Fruit fly (Drosophila melanogaster) whole organism, embryonic: ENCODE data around the gene Ptpmeg2.

Source experiments
- Abd-B ChIP-seq: fragments of 200-800 bp; sonication (Bioruptor generic); optimal IDR thresholded peaks from 2 replicates; lab custom pipeline; 2018; ENCODE audit warnings: missing biosample characterization, mild to moderate bottlenecking, missing genetic modification characterization, moderate library complexity
- Atf6 ChIP-seq: fragments of 200-800 bp; sonication (Bioruptor generic); IDR thresholded peaks from 2 replicates; pipeline ENCODE4 v1.3.6; 2022; ENCODE audit warnings: missing biosample characterization, missing genetic modification characterization
- Awh ChIP-seq: fragments of 200-800 bp; sonication (Bioruptor generic); IDR thresholded peaks from 2 replicates; pipeline ENCODE4, ENCODE4 v1.3.6; 2022; ENCODE audit warnings: missing biosample characterization, missing genetic modification characterization
- Bgb ChIP-seq: fragments of 200-800 bp; sonication (Bioruptor generic); IDR thresholded peaks from 2 replicates; pipeline ENCODE4 v1.3.6; 2022; ENCODE audit warnings: missing biosample characterization, missing genetic modification characterization; ENCODE audit not compliant: partially characterized antibody
- BtbVII ChIP-seq: fragments of 200-800 bp; sonication (Bioruptor generic); optimal IDR thresholded peaks from 3 replicates; lab custom pipeline; 2017; ENCODE audit warnings: missing biosample characterization, mild to moderate bottlenecking, missing genetic modification characterization
- CG10147 ChIP-seq: fragments of 200-800 bp; sonication (Bioruptor generic); optimal IDR thresholded peaks from 2 replicates; lab custom pipeline; 2019; ENCODE audit warnings: missing biosample characterization, mild to moderate bottlenecking, missing genetic modification characterization, moderate library complexity
- CG11504 ChIP-seq: fragments of 200-800 bp; sonication (Bioruptor generic); optimal IDR thresholded peaks from 3 replicates; lab custom pipeline; 2019; ENCODE audit warnings: missing biosample characterization, mild to moderate bottlenecking, missing genetic modification characterization, moderate library complexity
- CG12071 ChIP-seq: fragments of 200-800 bp; sonication (Bioruptor generic); optimal IDR thresholded peaks from 3 replicates; lab custom pipeline; 2018; ENCODE audit warnings: missing biosample characterization, mild to moderate bottlenecking, missing genetic modification characterization
- CG17568 ChIP-seq: fragments of 200-800 bp; sonication (Bioruptor generic); optimal IDR thresholded peaks from 2 replicates; lab custom pipeline; 2018; ENCODE audit warnings: missing biosample characterization, mild to moderate bottlenecking, missing genetic modification characterization, moderate library complexity
- CG1832 ChIP-seq: fragments of 200-800 bp; sonication (Bioruptor generic); optimal IDR thresholded peaks from 2 replicates; lab custom pipeline; 2017; ENCODE audit warnings: missing biosample characterization, mild to moderate bottlenecking, missing genetic modification characterization, inconsistent platforms
- CG31388 ChIP-seq: fragments of 200-800 bp; sonication (Bioruptor generic); optimal IDR thresholded peaks from 2 replicates; lab custom pipeline; 2016; ENCODE audit warnings: missing biosample characterization, missing genetic modification characterization
- CG4707 ChIP-seq: fragments of 200-800 bp; sonication (Bioruptor generic); optimal IDR thresholded peaks from 2 replicates; lab custom pipeline; 2018; ENCODE audit warnings: missing biosample characterization, mild to moderate bottlenecking, missing genetic modification characterization, moderate library complexity
- CG4854 ChIP-seq: fragments of 200-800 bp; sonication (Bioruptor generic); optimal IDR thresholded peaks from 2 replicates; lab custom pipeline; 2016; ENCODE audit warnings: missing biosample characterization, missing genetic modification characterization, inconsistent platforms
- CG8478 ChIP-seq: fragments of >200 bp; optimal IDR thresholded peaks from 2 replicates; lab custom pipeline; 2018
- CG8924 ChIP-seq: fragments of 200-800 bp; optimal IDR thresholded peaks from 3 replicates; lab custom pipeline; 2019; ENCODE audit warnings: missing biosample characterization, mild to moderate bottlenecking, missing genetic modification characterization, moderate library complexity
- Dek ChIP-seq: fragments of 200-800 bp; sonication (Bioruptor generic); optimal IDR thresholded peaks from 3 replicates; lab custom pipeline; 2019; ENCODE audit warnings: missing biosample characterization, mild to moderate bottlenecking, missing genetic modification characterization, moderate library complexity
- Dll ChIP-seq: fragments of 200-800 bp; sonication (Bioruptor generic); IDR thresholded peaks from 4 replicates; pipeline ENCODE4 v1.3.6; 2022; ENCODE audit warnings: missing biosample characterization, missing genetic modification characterization; ENCODE audit not compliant: partially characterized antibody
- Drgx ChIP-seq: fragments of 200-800 bp; sonication (Bioruptor generic); IDR thresholded peaks from 2 replicates; pipeline ENCODE4 v1.3.6; 2022; ENCODE audit warnings: missing biosample characterization, missing genetic modification characterization
- Hey ChIP-seq: fragments of 200-800 bp; sonication (Bioruptor generic); optimal IDR thresholded peaks from 3 replicates; lab custom pipeline; 2018; ENCODE audit warnings: missing biosample characterization, mild to moderate bottlenecking, missing genetic modification characterization
- HmgZ ChIP-seq: fragments of 200-800 bp; sonication (Bioruptor generic); optimal IDR thresholded peaks from 2 replicates; lab custom pipeline; 2018; ENCODE audit warnings: missing biosample characterization, mild to moderate bottlenecking, missing genetic modification characterization
- Hr78 ChIP-seq, 2 experiments: fragments of 200-800 bp in 1 of 2; fragments of >200 bp in 1 of 2; sonication (Bioruptor generic) in 1 of 2; optimal IDR thresholded peaks; 2 replicates each; lab custom pipeline; 2017 to 2019; ENCODE audit warnings: missing biosample characterization in 2 of 2, missing genetic modification characterization in 2 of 2, mild to moderate bottlenecking in 1 of 2, moderate library complexity in 1 of 2
- Jarid2 ChIP-seq: fragments of 200-800 bp; sonication (Bioruptor generic); optimal IDR thresholded peaks from 3 replicates; lab custom pipeline; 2017; ENCODE audit warnings: mild to moderate bottlenecking, missing biosample characterization, missing genetic modification reagents, missing genetic modification characterization
- MBD-R2 ChIP-seq: fragments of 200-800 bp; sonication (Bioruptor generic); IDR thresholded peaks from 2 replicates; pipeline ENCODE4 v1.3.6; 2022; ENCODE audit warnings: missing biosample characterization, missing genetic modification characterization
- Med ChIP-seq: fragments of 200-800 bp; sonication (Bioruptor generic); peaks from one replicate; lab custom pipeline; 2016; ENCODE audit warnings: missing biosample characterization, missing genetic modification characterization, mild to moderate bottlenecking, inconsistent platforms, moderate library complexity
- Nf-YB ChIP-seq: fragments of 200-800 bp; sonication (Bioruptor generic); optimal IDR thresholded peaks from 3 replicates; lab custom pipeline; 2019; ENCODE audit warnings: missing biosample characterization, mild to moderate bottlenecking, missing genetic modification characterization, moderate library complexity
- Nf-YC ChIP-seq: fragments of 200-800 bp; optimal IDR thresholded peaks from 3 replicates; lab custom pipeline; 2019; ENCODE audit warnings: missing biosample characterization, mild to moderate bottlenecking, missing genetic modification characterization, moderate library complexity
- Opbp ChIP-seq: fragments of 200-800 bp; sonication (Bioruptor generic); IDR thresholded peaks from 3 replicates; pipeline ENCODE4 v1.3.6; 2022; ENCODE audit warnings: missing biosample characterization, missing genetic modification characterization; ENCODE audit not compliant: partially characterized antibody
- abd-A ChIP-seq: fragments of 200-800 bp; sonication (Bioruptor generic); optimal IDR thresholded peaks from 3 replicates; lab custom pipeline; 2019; ENCODE audit warnings: missing biosample characterization, mild to moderate bottlenecking, missing genetic modification characterization, moderate library complexity
- ato ChIP-seq: fragments of 200-800 bp; sonication (Bioruptor generic); IDR thresholded peaks from 2 replicates; pipeline ENCODE4 v1.3.6; 2022; ENCODE audit warnings: missing biosample characterization, missing genetic modification characterization; ENCODE audit not compliant: partially characterized antibody
- dan ChIP-seq: fragments of 200-800 bp; sonication (Bioruptor generic); IDR thresholded peaks from 2 replicates; pipeline ENCODE4 v1.3.6; 2022; ENCODE audit warnings: missing biosample characterization, missing genetic modification characterization
- ewg ChIP-seq: fragments of 200-800 bp; sonication (Bioruptor generic); optimal IDR thresholded peaks from 3 replicates; lab custom pipeline; 2017; ENCODE audit warnings: mild to moderate bottlenecking, missing biosample characterization, missing genetic modification reagents, missing genetic modification characterization
- gcm ChIP-seq: fragments of 200-800 bp; sonication (Bioruptor generic); optimal IDR thresholded peaks from 2 replicates; lab custom pipeline; 2019; ENCODE audit warnings: missing biosample characterization, mild to moderate bottlenecking, missing genetic modification characterization, moderate library complexity
- gsb-n ChIP-seq: fragments of 200-800 bp; sonication (Bioruptor generic); optimal IDR thresholded peaks from 3 replicates; lab custom pipeline; 2018; ENCODE audit warnings: missing biosample characterization, mild to moderate bottlenecking, missing genetic modification characterization
- hbn ChIP-seq: fragments of 200-800 bp; sonication (Bioruptor generic); IDR thresholded peaks from 2 replicates; pipeline ENCODE4 v1.3.6; 2022; ENCODE audit warnings: missing biosample characterization, missing genetic modification characterization; ENCODE audit not compliant: partially characterized antibody
- insv ChIP-seq, 2 experiments: fragments of 200-800 bp; sonication (Bioruptor generic); optimal IDR thresholded peaks; 3 replicates each; lab custom pipeline; 2016 to 2018; ENCODE audit warnings: missing biosample characterization in 2 of 2, missing genetic modification characterization in 2 of 2
- mld ChIP-seq: fragments of 200-800 bp; sonication (Bioruptor generic); IDR thresholded peaks from 3 replicates; pipeline ENCODE4 v1.3.6; 2022; ENCODE audit warnings: missing biosample characterization, missing genetic modification characterization; ENCODE audit not compliant: partially characterized antibody
- nerfin-1 ChIP-seq: fragments of 200-800 bp; sonication (Bioruptor generic); optimal IDR thresholded peaks from 3 replicates; lab custom pipeline; 2019; ENCODE audit warnings: missing biosample characterization, mild to moderate bottlenecking, missing genetic modification characterization, moderate library complexity
- phol ChIP-seq: fragments of 200-800 bp; sonication (Bioruptor generic); optimal IDR thresholded peaks from 3 replicates; lab custom pipeline; 2018; ENCODE audit warnings: missing biosample characterization, mild to moderate bottlenecking, missing genetic modification characterization, moderate library complexity
- sd ChIP-seq: fragments of 200-800 bp; sonication (Bioruptor generic); optimal IDR thresholded peaks from 3 replicates; lab custom pipeline; 2018; ENCODE audit warnings: missing biosample characterization, mild to moderate bottlenecking, missing genetic modification characterization, moderate library complexity
- sens ChIP-seq: fragments of 200-800 bp; sonication (Bioruptor generic); peaks from one replicate; lab custom pipeline; 2016; ENCODE audit warnings: missing biosample characterization, missing genetic modification characterization
- seq ChIP-seq: fragments of 200-800 bp; sonication (Bioruptor generic); IDR thresholded peaks from 2 replicates; pipeline ENCODE4 v1.3.6; 2022; ENCODE audit warnings: missing biosample characterization, missing genetic modification characterization
- sim ChIP-seq: fragments of 200-800 bp; sonication (Bioruptor generic); IDR thresholded peaks from 2 replicates; pipeline ENCODE4 v1.3.6; 2022; ENCODE audit warnings: missing biosample characterization, missing genetic modification characterization
- sna ChIP-seq: fragments of 200-800 bp; sonication (Bioruptor generic); IDR thresholded peaks from 2 replicates; pipeline ENCODE4 v1.3.6; 2022; ENCODE audit warnings: missing biosample characterization, missing genetic modification characterization; ENCODE audit not compliant: partially characterized antibody
- tll ChIP-seq, 2 experiments: fragments of 200-800 bp in 1 of 2; fragments of >200 bp in 1 of 2; sonication (Bioruptor generic) in 1 of 2; optimal IDR thresholded peaks; 2 replicates each; lab custom pipeline; 2017 to 2019; ENCODE audit warnings: missing biosample characterization in 2 of 2, missing genetic modification characterization in 2 of 2, mild to moderate bottlenecking in 1 of 2, moderate library complexity in 1 of 2
- tna ChIP-seq: fragments of 200-800 bp; sonication (Bioruptor generic); IDR thresholded peaks from 2 replicates; pipeline ENCODE4 v1.3.6; 2022; ENCODE audit warnings: missing biosample characterization, missing genetic modification characterization; ENCODE audit not compliant: partially characterized antibody
- yki ChIP-seq: fragments of >200 bp; optimal IDR thresholded peaks from 3 replicates; lab custom pipeline; 2018
- zf30C ChIP-seq: fragments of 200-800 bp; sonication (Bioruptor generic); optimal IDR thresholded peaks from 3 replicates; lab custom pipeline; 2018; ENCODE audit warnings: missing biosample characterization, mild to moderate bottlenecking, missing genetic modification characterization

Gene Ptpmeg2

DNA sequence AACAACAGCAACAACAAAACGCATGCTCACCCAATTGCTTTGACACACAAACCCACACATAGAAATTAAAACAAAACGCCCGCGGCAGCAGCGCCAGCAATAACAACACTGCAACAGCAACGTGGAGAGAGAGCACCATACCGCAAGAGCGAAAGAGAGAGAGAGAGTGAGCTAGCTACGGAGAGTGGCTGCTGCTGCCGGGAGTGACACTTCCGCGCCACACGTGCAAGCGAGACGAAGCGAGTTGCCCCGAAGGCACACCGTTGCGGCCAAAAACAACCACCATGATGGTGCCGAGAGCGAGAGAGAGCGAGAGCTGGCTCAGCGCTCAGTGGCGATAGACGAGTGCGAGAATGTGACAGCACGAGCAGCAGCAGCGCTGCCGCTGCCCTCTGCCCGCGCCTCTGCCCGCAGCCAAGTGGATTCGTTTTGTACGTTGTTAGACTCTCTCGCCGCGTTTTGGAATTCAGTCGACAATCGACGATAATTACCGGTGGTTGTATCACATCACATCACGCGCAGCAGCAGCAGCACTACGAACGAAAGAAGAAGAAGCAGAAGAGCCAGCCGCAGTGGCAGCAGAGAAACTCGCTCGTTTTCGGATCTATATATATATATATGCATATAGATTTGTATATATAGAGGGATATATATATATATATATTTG lies 34.9 kb upstream of the Ptpmeg2 start, which contains the start of gene btd (continued):
- TF ChIP-seq Jarid2 = peak; percentile 82
- peak; percentile 81 for TF ChIP-seq Med
- peak; percentile 54 for TF ChIP-seq yki (lab: Kevin White, UChicago)
- TF ChIP-seq ewg (GFP tag; lab: Kevin White, UChicago) = peak; percentile 14
- TF ChIP-seq Nf-YC = peak; percentile 99
- peak; percentile 2 for TF ChIP-seq Abd-B (GFP tag; lab: Kevin White, UChicago)
- TF ChIP-seq abd-A (tag; lab: Kevin White, UChicago) = no peak
- TF ChIP-seq CG12071 (GFP tag; lab: Kevin White, UChicago) = no peak
- peak; percentile 40; the same call in 1 of the 3 replicates for TF ChIP-seq Opbp (GFP tag; lab: Robert Waterston, UW)
- 0 out of 2 replicates have a peak, but pooled peaks have one; percentile 28 for TF ChIP-seq hbn (GFP tag; lab: Robert Waterston, UW)
- TF ChIP-seq CG31388 (GFP tag; lab: Kevin White, UChicago) = no peak
- TF ChIP-seq Dll = peak; percentile 45; the same call in 1 of the 4 replicates
- TF ChIP-seq ato (GFP tag; lab: Robert Waterston, UW) = no peak
- TF ChIP-seq dan (GFP tag; lab: Robert Waterston, UW) = no peak
- TF ChIP-seq CG8924 = peak; percentile 78
- peak; percentile 99 for TF ChIP-seq CG1832 (GFP tag; lab: Kevin White, UChicago)
- TF ChIP-seq Drgx = peak; percentile 62
- peak; percentile 95 for TF ChIP-seq seq
- TF ChIP-seq Dek = no peak
- TF ChIP-seq CG4854 (GFP tag; lab: Kevin White, UChicago) = no peak
- peak; percentile 52 for TF ChIP-seq sens (GFP tag; lab: Kevin White, UChicago)
- peak; percentile 98 for TF ChIP-seq Nf-YB (GFP tag; lab: Kevin White, UChicago)
- TF ChIP-seq BtbVII = no peak
- no peak for TF ChIP-seq CG17568
- TF ChIP-seq HmgZ (tag; lab: Kevin White, UChicago) = peak; percentile 28
- 0 out of 2 replicates have a peak, but pooled peaks have one; percentile 38 for TF ChIP-seq Atf6 (GFP tag; lab: Robert Waterston, UW)
- no peak for TF ChIP-seq sim (GFP tag; lab: Robert Waterston, UW)
- 0 out of 3 replicates have a peak, but pooled peaks have one; percentile 10 for TF ChIP-seq mld
- TF ChIP-seq CG11504 (tag; lab: Kevin White, UChicago) = peak; percentile 26
- 0 out of 2 replicates have a peak, but pooled peaks have one; percentile 24 for TF ChIP-seq tna (GFP tag; lab: Robert Waterston, UW)
- no peak for TF ChIP-seq CG10147 (GFP tag; lab: Kevin White, UChicago)
- peak; percentile 41; the same call in 1 of the 2 replicates for TF ChIP-seq sna (GFP tag; lab: Robert Waterston, UW)
- peak; percentile 44 for TF ChIP-seq gcm (GFP tag; lab: Kevin White, UChicago)
- TF ChIP-seq Bgb (GFP tag; lab: Robert Waterston, UW) = peak; percentile 50; the same call in 1 of the 2 replicates
- no peak for TF ChIP-seq Awh (GFP tag; lab: Robert Waterston, UW)
- peak; percentile 47 for TF ChIP-seq sd (tag; lab: Kevin White, UChicago)
- peak; percentile 22; the same call in 1 of the 2 replicates for TF ChIP-seq MBD-R2 (GFP tag; lab: Robert Waterston, UW)
- peak; percentile 41 to 67 for TF ChIP-seq tll (GFP tag; optimal IDR thresholded peaks at IDR 0.05; lab: Kevin White, UChicago)
- peak; percentile 11 for TF ChIP-seq gsb-n (tag; lab: Kevin White, UChicago)
- no peak for TF ChIP-seq Hey (tag; lab: Kevin White, UChicago)
- no peak for TF ChIP-seq CG4707 (GFP tag; lab: Kevin White, UChicago)
- peak; percentile 42 for TF ChIP-seq phol
- no peak for TF ChIP-seq Hr78 (GFP tag; optimal IDR thresholded peaks at IDR 0.05; lab: Kevin White, UChicago)
- peak in 1 of 2 experiments; percentile 39 for TF ChIP-seq insv (GFP tag; optimal IDR thresholded peaks at IDR 0.05; lab: Kevin White, UChicago)
- TF ChIP-seq zf30C (GFP tag; lab: Kevin White, UChicago) = no peak
- peak; percentile 100 for TF ChIP-seq CG8478
- peak; percentile 72 for TF ChIP-seq nerfin-1 (tag; lab: Kevin White, UChicago)
